Fruit fly (Drosophila melanogaster) whole organism, embryonic: ENCODE results near the gene Enoph.
A peak's percentile ranks its signal among the peaks of the same experiment; 100 is the strongest.

Source experiments
- ATbp ChIP-seq: fragments of 200-800 bp; sonication (Bioruptor generic); optimal IDR thresholded peaks from 2 replicates; lab custom pipeline; 2017; ENCODE audit warnings: missing biosample characterization, mild to moderate bottlenecking, missing genetic modification characterization, missing genetic modification reagents
- Ada2b ChIP-seq: fragments of 200-800 bp; sonication (Bioruptor generic); IDR thresholded peaks from 2 replicates; pipeline ENCODE4 v1.3.6; 2022; ENCODE audit warnings: missing biosample characterization, missing genetic modification characterization
- Bteb2 ChIP-seq: fragments of 200-800 bp; sonication (Bioruptor generic); optimal IDR thresholded peaks from 2 replicates; lab custom pipeline; 2016; ENCODE audit warnings: missing biosample characterization, missing genetic modification characterization
- CG10543 ChIP-seq: fragments of 200-800 bp; sonication (Bioruptor generic); optimal IDR thresholded peaks from 3 replicates; lab custom pipeline; 2017; ENCODE audit warnings: missing biosample characterization, mild to moderate bottlenecking, missing genetic modification characterization, moderate library complexity
- CG11398 ChIP-seq: fragments of 200-800 bp; sonication (Bioruptor generic); optimal IDR thresholded peaks from 2 replicates; lab custom pipeline; 2016; ENCODE audit warnings: missing biosample characterization, missing genetic modification characterization
- CG12071 ChIP-seq: fragments of 200-800 bp; sonication (Bioruptor generic); optimal IDR thresholded peaks from 3 replicates; lab custom pipeline; 2018; ENCODE audit warnings: missing biosample characterization, mild to moderate bottlenecking, missing genetic modification characterization
- CG12769 ChIP-seq: fragments of 200-800 bp; sonication (Bioruptor generic); optimal IDR thresholded peaks from 2 replicates; lab custom pipeline; 2019; ENCODE audit warnings: missing biosample characterization, mild to moderate bottlenecking, missing genetic modification characterization, moderate library complexity
- CG13424 ChIP-seq: fragments of 200-800 bp; sonication (Bioruptor generic); optimal IDR thresholded peaks from 2 replicates; lab custom pipeline; 2019; ENCODE audit warnings: missing biosample characterization, mild to moderate bottlenecking, missing genetic modification characterization, moderate library complexity
- CG13894 ChIP-seq: fragments of 200-800 bp; sonication (Bioruptor generic); optimal IDR thresholded peaks from 3 replicates; lab custom pipeline; 2018; ENCODE audit warnings: missing biosample characterization, mild to moderate bottlenecking, missing genetic modification characterization, moderate library complexity
- CG14441 ChIP-seq: fragments of 200-800 bp; sonication (Bioruptor generic); IDR thresholded peaks from 2 replicates; pipeline ENCODE4 v1.3.6; 2022; ENCODE audit warnings: missing biosample characterization, missing genetic modification characterization
- CG1529 ChIP-seq: fragments of 200-800 bp; sonication (Bioruptor generic); optimal IDR thresholded peaks from 3 replicates; lab custom pipeline; 2018; ENCODE audit warnings: missing biosample characterization, missing genetic modification characterization
- CG16779 ChIP-seq: fragments of 200-800 bp; sonication (Bioruptor generic); IDR thresholded peaks from 2 replicates; pipeline ENCODE4 v1.3.6; 2022; ENCODE audit warnings: missing biosample characterization, missing genetic modification characterization
- CG16813 ChIP-seq: fragments of 200-800 bp; sonication (Bioruptor generic); IDR thresholded peaks from 3 replicates; pipeline ENCODE4 v1.3.6; 2022; ENCODE audit warnings: missing biosample characterization, missing genetic modification characterization; ENCODE audit not compliant: partially characterized antibody
- CG17186 ChIP-seq: fragments of 200-800 bp; sonication (Bioruptor generic); optimal IDR thresholded peaks from 3 replicates; lab custom pipeline; 2017; ENCODE audit warnings: missing biosample characterization, missing genetic modification reagents, missing genetic modification characterization
- CG17328 ChIP-seq: fragments of 200-800 bp; sonication (Bioruptor generic); IDR thresholded peaks from 2 replicates; pipeline ENCODE4 v1.3.6; 2022; ENCODE audit warnings: missing biosample characterization, missing genetic modification characterization
- CG17385 ChIP-seq: fragments of 200-800 bp; sonication (Bioruptor generic); optimal IDR thresholded peaks from 3 replicates; lab custom pipeline; 2018; ENCODE audit warnings: missing biosample characterization, mild to moderate bottlenecking, missing genetic modification characterization
- CG1832 ChIP-seq: fragments of 200-800 bp; sonication (Bioruptor generic); optimal IDR thresholded peaks from 2 replicates; lab custom pipeline; 2017; ENCODE audit warnings: missing biosample characterization, mild to moderate bottlenecking, missing genetic modification characterization, inconsistent platforms
- CG18619 ChIP-seq: fragments of 200-800 bp; sonication (Bioruptor generic); optimal IDR thresholded peaks from 3 replicates; lab custom pipeline; 2017; ENCODE audit warnings: missing biosample characterization, mild to moderate bottlenecking, missing genetic modification characterization
- CG32532 ChIP-seq: fragments of 200-800 bp; sonication (Bioruptor generic); IDR thresholded peaks from 2 replicates; pipeline ENCODE4 v1.3.6; 2022; ENCODE audit warnings: missing biosample characterization, missing genetic modification characterization
- CG32767 ChIP-seq: fragments of 200-800 bp; sonication (Bioruptor generic); IDR thresholded peaks from 2 replicates; pipeline ENCODE4 v1.3.6; 2022; ENCODE audit warnings: missing biosample characterization, missing genetic modification characterization
- CG4820 ChIP-seq: fragments of 200-800 bp; sonication (Bioruptor generic); optimal IDR thresholded peaks from 3 replicates; lab custom pipeline; 2016; ENCODE audit warnings: missing biosample characterization, missing genetic modification characterization
- CG6765 ChIP-seq: fragments of 200-800 bp; sonication (Bioruptor generic); optimal IDR thresholded peaks from 3 replicates; lab custom pipeline; 2017; ENCODE audit warnings: missing biosample characterization, mild to moderate bottlenecking, missing genetic modification characterization
- CG7963 ChIP-seq: fragments of 200-800 bp; sonication (Bioruptor generic); IDR thresholded peaks from 3 replicates; pipeline ENCODE4 v1.3.6; 2022; ENCODE audit warnings: missing biosample characterization, missing genetic modification characterization; ENCODE audit not compliant: partially characterized antibody
- CG8281 ChIP-seq: fragments of 200-800 bp; sonication (Bioruptor generic); optimal IDR thresholded peaks from 2 replicates; lab custom pipeline; 2018; ENCODE audit warnings: missing biosample characterization, mild to moderate bottlenecking, missing genetic modification characterization, moderate library complexity
- Camta ChIP-seq: fragments of 200-800 bp; sonication (Bioruptor generic); optimal IDR thresholded peaks from 2 replicates; lab custom pipeline; 2016; ENCODE audit warnings: missing biosample characterization, missing genetic modification characterization
- D ChIP-seq, 2 experiments: fragments of 200-800 bp in 1 of 2; fragments of >200 bp in 1 of 2; sonication (Bioruptor generic) in 1 of 2; optimal IDR thresholded peaks; 2 replicates in 1 of 2; 3 replicates in 1 of 2; lab custom pipeline; 2017; ENCODE audit warnings: mild to moderate bottlenecking in 1 of 2, missing biosample characterization in 1 of 2, missing genetic modification characterization in 1 of 2, missing genetic modification reagents in 1 of 2
- Dfd ChIP-seq, 2 experiments: fragments of >200 bp; optimal IDR thresholded peaks; 2 replicates each; lab custom pipeline; 2017; ENCODE audit warnings: missing biosample characterization in 2 of 2, missing genetic modification characterization in 2 of 2
- Dip2 ChIP-seq: fragments of 200-800 bp; sonication (Bioruptor generic); IDR thresholded peaks from 2 replicates; pipeline ENCODE4 v1.3.6; 2022; ENCODE audit warnings: missing biosample characterization, missing genetic modification characterization
- Ets65A ChIP-seq: fragments of 200-800 bp; sonication (Bioruptor generic); peaks from one replicate; lab custom pipeline; 2016; ENCODE audit warnings: missing biosample characterization, missing genetic modification characterization
- HLHmδ ChIP-seq: fragments of 200-800 bp; sonication (Bioruptor generic); optimal IDR thresholded peaks from 2 replicates; lab custom pipeline; 2018; ENCODE audit warnings: missing biosample characterization, mild to moderate bottlenecking, missing genetic modification characterization, moderate library complexity
- Hr3 ChIP-seq: fragments of 200-800 bp; sonication (Bioruptor generic); optimal IDR thresholded peaks from 3 replicates; lab custom pipeline; 2016; ENCODE audit warnings: missing biosample characterization, missing genetic modification characterization
- Med ChIP-seq: fragments of 200-800 bp; sonication (Bioruptor generic); peaks from one replicate; lab custom pipeline; 2016; ENCODE audit warnings: missing biosample characterization, missing genetic modification characterization, mild to moderate bottlenecking, inconsistent platforms, moderate library complexity
- Pdp1 ChIP-seq, 2 experiments: fragments of 200-800 bp; sonication (Bioruptor generic); optimal IDR thresholded peaks; 3 replicates each; lab custom pipeline; 2016; ENCODE audit warnings: missing biosample characterization in 2 of 2, missing genetic modification characterization in 2 of 2, mild to moderate bottlenecking in 1 of 2, moderate library complexity in 1 of 2
- Vsx1 ChIP-seq: fragments of 200-800 bp; sonication (Bioruptor generic); optimal IDR thresholded peaks from 2 replicates; lab custom pipeline; 2017; ENCODE audit warnings: missing biosample characterization, mild to moderate bottlenecking, missing genetic modification characterization, missing genetic modification reagents
- chinmo ChIP-seq: fragments of 200-800 bp; sonication (Bioruptor generic); IDR thresholded peaks from 4 replicates; pipeline ENCODE4 v1.3.6; 2022; ENCODE audit warnings: missing biosample characterization, missing genetic modification characterization; ENCODE audit not compliant: partially characterized antibody
- en ChIP-seq: fragments of 200-800 bp; sonication (Bioruptor generic); optimal IDR thresholded peaks from 2 replicates; lab custom pipeline; 2016; ENCODE audit warnings: missing biosample characterization, missing genetic modification characterization
- gt ChIP-seq: fragments of 200-800 bp; sonication (Bioruptor generic); IDR thresholded peaks from 2 replicates; pipeline ENCODE4 v1.3.6; 2022; ENCODE audit warnings: missing biosample characterization, missing genetic modification characterization
- ind ChIP-seq: fragments of 200-800 bp; sonication (Bioruptor generic); optimal IDR thresholded peaks from 3 replicates; lab custom pipeline; 2016; ENCODE audit warnings: missing biosample characterization, missing genetic modification characterization
- insv ChIP-seq, 2 experiments: fragments of 200-800 bp; sonication (Bioruptor generic); optimal IDR thresholded peaks; 3 replicates each; lab custom pipeline; 2016 to 2018; ENCODE audit warnings: missing biosample characterization in 2 of 2, missing genetic modification characterization in 2 of 2
- peb ChIP-seq: fragments of 200-800 bp; sonication (Bioruptor generic); IDR thresholded peaks from 2 replicates; pipeline ENCODE4 v1.3.6; 2022; ENCODE audit warnings: missing biosample characterization, missing genetic modification characterization
- pita ChIP-seq: fragments of 200-800 bp; sonication (Bioruptor generic); optimal IDR thresholded peaks from 2 replicates; lab custom pipeline; 2017; ENCODE audit warnings: missing biosample characterization, mild to moderate bottlenecking, missing genetic modification characterization
- schlank ChIP-seq: fragments of 200-800 bp; sonication (Bioruptor generic); optimal IDR thresholded peaks from 2 replicates; lab custom pipeline; 2018; ENCODE audit warnings: missing biosample characterization, mild to moderate bottlenecking, missing genetic modification characterization
- sima ChIP-seq: fragments of 200-800 bp; sonication (Bioruptor generic); optimal IDR thresholded peaks from 2 replicates; lab custom pipeline; 2016; ENCODE audit warnings: missing biosample characterization, missing genetic modification characterization
- toy ChIP-seq: fragments of 200-800 bp; sonication (Bioruptor generic); IDR thresholded peaks from 2 replicates; pipeline ENCODE4 v1.3.6; 2022; ENCODE audit warnings: missing biosample characterization, missing genetic modification characterization
- trem ChIP-seq: fragments of 200-800 bp; optimal IDR thresholded peaks from 3 replicates; lab custom pipeline; 2019; ENCODE audit warnings: missing biosample characterization, mild to moderate bottlenecking, missing genetic modification characterization, moderate library complexity
- vvl ChIP-seq: fragments of 200-800 bp; sonication (Bioruptor generic); IDR thresholded peaks from 2 replicates; pipeline ENCODE4 v1.3.6; 2022; ENCODE audit warnings: missing biosample characterization, missing genetic modification characterization
- zen2 ChIP-seq: fragments of 200-800 bp; sonication (Bioruptor generic); IDR thresholded peaks from 3 replicates; pipeline ENCODE4 v1.3.6; 2022; ENCODE audit warnings: missing biosample characterization, missing genetic modification characterization; ENCODE audit not compliant: partially characterized antibody

Enoph gene

dm6 chr3R:5290738-5291137, 34.3 kb upstream of the Enoph start:
- TF ChIP-seq zen2 (GFP tag; lab: Robert Waterston, UW) (0 out of 3 replicates have a peak, but pooled peaks have one; percentile 8), CG16813 (no peak), CG12769 (tag; lab: Kevin White, UChicago) (peak; percentile 67), CG13894 (peak; percentile 45), chinmo (GFP tag; lab: Robert Waterston, UW) (peak; percentile 68; the same call in 2 of the 4 replicates), Pdp1 (GFP tag; optimal IDR thresholded peaks at IDR 0.05; lab: Kevin White, UChicago) (peak in 1 of 2 experiments; percentile 58), vvl (GFP tag; lab: Robert Waterston, UW) (peak; percentile 77), CG17186 (GFP tag; lab: Kevin White, UChicago) (no peak), CG32767 (GFP tag; lab: Robert Waterston, UW) (0 out of 2 replicates have a peak, but pooled peaks have one; percentile 29), sima (no peak), CG10543 (GFP tag; lab: Kevin White, UChicago) (peak; percentile 30)

- TF ChIP-seq CG12071 (GFP tag; lab: Kevin White, UChicago) (no peak), CG17385 (GFP tag; lab: Kevin White, UChicago) (no peak), CG18619 (GFP tag; lab: Kevin White, UChicago) (no peak), Vsx1 (GFP tag; lab: Kevin White, UChicago) (no peak), trem (tag; lab: Kevin White, UChicago) (no peak), Hr3 (GFP tag; lab: Kevin White, UChicago) (no peak), insv (GFP tag; optimal IDR thresholded peaks at IDR 0.05; lab: Kevin White, UChicago) (no peak), CG1529 (GFP tag; lab: Kevin White, UChicago) (no peak), CG16779 (0 out of 2 replicates have a peak, but pooled peaks have one; percentile 9), Ets65A (GFP tag; lab: Kevin White, UChicago) (peak; percentile 70), Camta (GFP tag; lab: Kevin White, UChicago) (no peak), CG7963 (GFP tag; lab: Robert Waterston, UW) (no peak), pita (no peak), CG11398 (GFP tag; lab: Kevin White, UChicago) (no peak), Med (GFP tag; lab: Kevin White, UChicago) (peak; percentile 41), CG32767 (GFP tag; lab: Robert Waterston, UW) (no peak), schlank (tag; lab: Kevin White, UChicago) (no peak), HLHmδ (GFP tag; lab: Kevin White, UChicago) (no peak), Bteb2 (GFP tag; lab: Kevin White, UChicago) (no peak), CG1832 (GFP tag; lab: Kevin White, UChicago) (no peak), Dip2 (GFP tag; lab: Robert Waterston, UW) (no peak), CG13424 (tag; lab: Kevin White, UChicago) (no peak), Ada2b (GFP tag; lab: Robert Waterston, UW) (no peak)
- TF ChIP-seq, all 482 proteins: peak for 3
Observed at dm6 chr3R:5287965-5288364, 31.5 kb upstream of the Enoph start.

- TF ChIP-seq peb: no peak
- TF ChIP-seq CG32532 (GFP tag; lab: Robert Waterston, UW): peak; percentile 36; the same call in 1 of the 2 replicates
- TF ChIP-seq CG17328 (GFP tag; lab: Robert Waterston, UW): peak; percentile 39; the same call in 1 of the 2 replicates
- TF ChIP-seq Dfd (GFP tag; optimal IDR thresholded peaks at IDR 0.05; lab: Kevin White, UChicago): no peak
- TF ChIP-seq en: no peak
- TF ChIP-seq ATbp (GFP tag; lab: Kevin White, UChicago): peak; percentile 68
- no peak for TF ChIP-seq D (optimal IDR thresholded peaks at IDR 0.05; lab: Kevin White, UChicago)
- no peak for TF ChIP-seq D (GFP tag; optimal IDR thresholded peaks at IDR 0.05; lab: Kevin White, UChicago)
- no peak for TF ChIP-seq CG4820 (GFP tag; lab: Kevin White, UChicago)
- no peak for TF ChIP-seq toy (GFP tag; lab: Robert Waterston, UW)
- TF ChIP-seq CG8281 (tag; lab: Kevin White, UChicago): no peak
- peak; percentile 20 for TF ChIP-seq ind
- TF ChIP-seq CG14441 (GFP tag; lab: Robert Waterston, UW): no peak
- no peak for TF ChIP-seq gt
- no peak for TF ChIP-seq CG6765
Observed at dm6 chr3R:5286918-5287636, 30.6 kb upstream of the Enoph start.
